Worm (Caenorhabditis elegans): ENCODE data around the gene F53G2.12.

DNA sequence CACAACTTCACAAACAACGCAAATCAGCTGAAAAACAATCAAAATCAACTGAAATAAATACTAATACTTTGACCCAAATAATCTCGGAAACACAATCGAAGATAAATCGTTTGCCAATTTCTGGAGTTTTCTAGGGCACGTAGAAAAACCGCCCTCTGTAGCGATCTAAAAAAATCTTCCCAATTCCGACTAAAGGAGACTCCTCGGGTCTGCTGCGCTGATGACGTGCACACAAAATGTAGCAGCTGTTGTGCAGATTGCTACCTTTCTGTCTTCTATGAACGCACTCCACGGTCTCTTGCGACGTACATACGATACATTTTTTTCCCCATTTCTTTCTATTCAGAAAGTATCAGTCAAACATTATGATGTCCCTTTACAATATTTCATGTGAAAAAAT, 9.5 kb upstream of the F53G2.12 start, which contains the start of gene F53G2.1:
- TF ChIP-seq pag-3 (tag; optimal IDR thresholded peaks at IDR 0.05; ENCODE audit: borderline replicate concordance, insufficient read depth) (no peak), tbx-2 (tag; optimal IDR thresholded peaks at IDR 0.05) (no peak), snpc-4 (tag; optimal IDR thresholded peaks at IDR 0.05) (no peak), ztf-11 (tag; optimal IDR thresholded peaks at IDR 0.05) (no peak), nhr-237 (tag; optimal IDR thresholded peaks at IDR 0.05) (no peak), ztf-4 (tag; optimal IDR thresholded peaks at IDR 0.05) (no peak), lsy-2 (tag; optimal IDR thresholded peaks at IDR 0.05) (no peak), swsn-7 (tag; optimal IDR thresholded peaks at IDR 0.05) (no peak), ama-1 (optimal IDR thresholded peaks at IDR 0.05) (no peak), egl-13 (tag; optimal IDR thresholded peaks at IDR 0.05) (no peak), xbp-1 (tag; optimal IDR thresholded peaks at IDR 0.05) (no peak), pqm-1 (tag; optimal IDR thresholded peaks at IDR 0.05) (no peak), ceh-63 (GFP tag; optimal IDR thresholded peaks at IDR 0.05) (no peak)

Measured in whole organism, L1 larva.